Worm (Caenorhabditis elegans) whole organism, L4/young adult: Measurements from ENCODE around the gene B0361.14.

Experiments
- W03F9.2 ChIP-seq: fragments of 150-350 bp; optimal IDR thresholded peaks from 2 replicates; lab custom pipeline; 2014; ENCODE audit warnings: missing biosample characterization, missing genetic modification characterization
- dao-5 ChIP-seq: sonication (generic microtip); optimal IDR thresholded peaks from 2 replicates; lab custom pipeline; 2016; ENCODE audit warnings: missing genotype, missing genetic modification characterization, moderate library complexity, missing compliant biosample characterization
- him-1 ChIP-seq: sonication (generic microtip); optimal IDR thresholded peaks from 2 replicates; lab custom pipeline; 2016; ENCODE audit warnings: missing genotype, missing genetic modification reagents, missing genetic modification characterization, missing compliant biosample characterization

The B0361.14 gene

DNA sequence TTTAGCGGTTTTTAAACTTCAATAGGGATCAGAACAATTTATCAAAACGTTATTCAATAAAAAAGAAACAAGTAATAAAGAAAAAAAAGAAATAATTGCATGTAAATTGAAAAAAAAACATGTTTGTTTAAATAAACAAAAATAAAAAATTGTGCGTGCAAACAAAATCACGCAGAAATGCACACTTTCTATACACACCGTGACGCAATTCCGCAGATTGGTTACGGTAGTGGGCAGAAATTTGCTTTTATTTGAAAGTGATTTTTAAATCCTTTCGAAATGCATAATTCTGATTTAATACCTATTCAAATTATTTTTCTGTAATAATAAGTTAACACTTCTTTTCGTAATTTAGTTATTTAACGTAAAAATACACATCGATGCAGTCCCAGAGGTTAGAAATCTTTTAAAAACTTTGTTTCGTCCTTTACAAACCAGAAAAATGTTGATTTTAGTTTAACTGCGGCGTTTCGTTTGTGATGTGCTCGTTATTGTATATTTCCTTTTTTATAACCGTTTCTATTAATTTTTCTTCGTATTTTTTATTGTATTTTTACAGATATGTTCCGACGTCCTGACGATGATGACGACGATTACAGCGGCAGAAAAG lies 6.2 kb downstream of the B0361.14 start, which contains the start of gene cwf-19L2:
Gene cwf-19L2, plus strand, starts transcription at position 560 of the 610 bp plus-strand sequence.
- no peak for TF ChIP-seq dao-5 (tag; lab: Kevin White, UChicago)
- peak; percentile 27 for TF ChIP-seq W03F9.2
- TF ChIP-seq him-1: no peak

DNA sequence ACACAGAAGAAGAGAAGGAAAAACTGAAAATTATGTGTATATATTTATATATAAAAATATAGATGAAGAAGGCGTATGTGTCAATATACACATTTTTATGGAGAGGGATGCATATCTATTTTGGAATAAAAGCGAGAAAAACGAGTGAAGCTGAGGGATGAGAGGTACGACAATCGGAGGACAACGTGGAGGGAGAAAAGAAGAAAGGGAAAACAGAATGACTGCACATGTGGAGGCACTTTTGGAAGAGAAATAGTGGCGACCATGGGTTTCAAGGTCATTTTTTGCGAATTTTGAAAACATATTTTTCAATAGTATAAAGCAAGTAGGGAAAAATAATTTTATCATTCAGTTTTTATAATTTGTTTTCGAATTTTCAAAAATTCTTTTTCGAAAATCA lies 6.8 kb downstream of the B0361.14 start:
- TF ChIP-seq dao-5 (tag; lab: Kevin White, UChicago) (no peak), W03F9.2 (no peak), him-1 (no peak)

DNA sequence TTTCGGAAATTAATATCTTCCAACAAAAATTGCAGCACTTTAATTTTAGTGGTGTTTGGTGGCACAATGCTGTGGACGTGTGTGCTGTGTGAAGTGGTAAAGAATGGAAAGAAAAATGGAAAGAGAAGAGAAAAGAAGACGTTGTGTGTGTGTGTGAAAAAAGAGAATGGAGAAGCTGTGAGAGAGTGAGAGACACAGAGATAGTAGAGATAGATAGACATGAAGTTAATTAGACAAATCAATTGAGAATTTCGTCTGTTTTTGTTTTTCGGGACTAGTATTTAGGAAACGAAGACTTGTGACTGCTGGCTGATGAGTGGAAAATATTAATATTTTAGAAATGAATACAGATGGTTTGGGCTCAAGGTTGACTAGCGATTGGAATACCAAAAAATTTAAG lies 8.1 kb downstream of the B0361.14 start:
- TF ChIP-seq him-1 (no peak), dao-5 (tag; lab: Kevin White, UChicago) (no peak)

DNA sequence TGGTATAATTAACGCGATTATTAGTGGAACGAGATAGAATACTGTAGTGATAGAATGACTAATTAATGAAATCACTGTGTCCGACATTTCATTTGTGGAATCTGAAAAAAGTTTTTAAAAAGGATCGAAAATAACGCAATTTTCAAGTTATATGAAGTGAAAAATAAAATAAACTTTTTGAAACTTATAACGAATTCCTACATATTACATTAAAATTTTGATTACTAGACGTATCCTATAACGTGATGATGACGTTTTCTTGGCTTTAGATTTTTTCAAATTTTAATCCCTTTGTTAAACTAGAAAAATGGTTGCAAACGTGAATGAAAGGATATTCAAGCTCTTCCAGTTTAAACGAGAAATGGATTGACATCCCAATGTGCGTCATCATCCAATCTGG lies 8.9 kb downstream of the B0361.14 start, which contains the start of gene algn-11:
Gene algn-11, minus strand, starts transcription at position 101 of the 400 bp plus-strand sequence.
- TF ChIP-seq W03F9.2: no peak
- TF ChIP-seq him-1: no peak
- no peak for TF ChIP-seq dao-5 (tag; lab: Kevin White, UChicago)

DNA sequence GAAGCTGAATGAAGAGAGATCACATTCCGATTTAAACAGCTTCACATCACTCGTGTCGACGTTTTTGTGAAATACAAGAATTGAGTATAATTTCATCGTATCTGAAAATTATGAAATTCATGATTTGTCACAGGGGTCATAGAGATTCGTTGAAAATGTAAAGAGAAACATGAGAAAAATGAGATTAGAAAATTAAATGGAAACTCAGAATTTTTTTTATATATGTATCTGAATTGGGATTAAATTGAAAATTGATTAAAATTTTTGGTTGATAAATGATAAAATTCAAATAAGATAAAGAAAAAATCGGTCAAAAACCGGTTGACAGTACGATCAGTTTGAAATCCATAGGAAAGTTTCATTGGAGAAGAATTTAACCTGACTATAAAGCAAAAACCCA lies 11.8 kb downstream of the B0361.14 start, which contains the start of gene ykt-6:
Gene ykt-6, minus strand, starts transcription at position 101 of the 400 bp plus-strand sequence.
- TF ChIP-seq him-1: no peak
- TF ChIP-seq W03F9.2: no peak
- no peak for TF ChIP-seq dao-5 (tag; lab: Kevin White, UChicago)

DNA sequence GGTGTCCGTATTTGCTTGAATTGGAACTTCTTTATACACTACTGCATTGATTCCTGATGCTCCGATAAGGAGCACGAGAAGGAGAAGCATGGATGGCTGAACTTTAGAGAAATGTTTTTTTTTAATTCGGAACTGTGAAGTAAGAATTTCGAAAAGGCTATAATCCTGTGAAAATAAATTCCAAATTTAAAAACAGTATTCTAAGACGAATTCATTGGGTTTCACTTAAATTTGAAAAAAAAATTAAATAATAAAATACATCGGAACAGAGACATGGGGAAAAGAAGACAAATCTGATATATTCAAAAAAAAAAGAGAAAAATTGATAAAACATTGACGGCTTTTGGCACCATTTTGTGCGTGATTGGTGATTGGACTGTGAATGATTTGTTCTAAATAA lies 13.5 kb downstream of the B0361.14 start, which contains the start of gene pho-5:
Gene pho-5, minus strand, starts transcription at position 101 of the 400 bp plus-strand sequence.
- TF ChIP-seq him-1 (no peak), dao-5 (tag; lab: Kevin White, UChicago) (no peak), W03F9.2 (no peak)

DNA sequence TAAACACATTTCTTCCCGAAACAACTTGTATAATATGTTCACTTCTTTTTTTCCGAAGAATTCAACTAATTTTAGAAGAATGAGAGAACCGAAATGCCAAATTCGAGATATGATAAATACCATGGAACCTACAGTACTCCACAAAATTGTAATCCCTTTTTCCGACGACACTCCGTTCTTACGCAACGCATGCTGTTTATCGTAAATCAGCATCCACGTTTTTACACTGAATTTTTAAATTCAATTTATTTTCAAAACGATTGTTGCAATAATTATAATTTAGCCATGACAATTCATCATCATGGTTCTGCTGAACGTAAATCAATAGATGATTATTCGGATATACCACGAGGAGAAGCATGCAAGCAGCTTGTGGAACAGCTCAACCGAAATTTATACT lies 18.2 kb downstream of the B0361.14 start, which contains the start of gene B0361.3:
Gene B0361.3, plus strand, starts transcription at position 284 of the 400 bp plus-strand sequence.
- TF ChIP-seq him-1 (no peak), W03F9.2 (no peak), dao-5 (tag; lab: Kevin White, UChicago) (no peak)

DNA sequence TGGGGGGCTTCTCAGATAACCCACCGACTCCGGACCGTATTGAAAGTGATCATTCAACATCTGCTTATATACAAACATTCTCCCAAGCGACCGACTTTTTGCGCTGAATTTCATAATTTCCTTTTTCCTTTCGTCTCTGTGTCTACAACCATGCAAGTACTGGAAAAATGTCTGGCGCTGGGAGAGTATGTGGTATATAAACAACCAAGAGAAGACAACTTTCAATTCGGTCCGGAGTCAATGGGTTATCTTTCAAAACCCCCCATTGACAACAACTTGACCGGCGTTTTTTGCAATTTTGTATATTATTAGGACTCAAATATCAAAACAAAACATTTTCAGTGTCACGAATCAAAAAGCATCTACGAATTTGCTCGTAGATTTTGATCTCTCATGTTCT lies 20.8 kb downstream of the B0361.14 start:
- TF ChIP-seq him-1 (no peak), W03F9.2 (peak; percentile 74), dao-5 (tag; lab: Kevin White, UChicago) (peak; percentile 42)

DNA sequence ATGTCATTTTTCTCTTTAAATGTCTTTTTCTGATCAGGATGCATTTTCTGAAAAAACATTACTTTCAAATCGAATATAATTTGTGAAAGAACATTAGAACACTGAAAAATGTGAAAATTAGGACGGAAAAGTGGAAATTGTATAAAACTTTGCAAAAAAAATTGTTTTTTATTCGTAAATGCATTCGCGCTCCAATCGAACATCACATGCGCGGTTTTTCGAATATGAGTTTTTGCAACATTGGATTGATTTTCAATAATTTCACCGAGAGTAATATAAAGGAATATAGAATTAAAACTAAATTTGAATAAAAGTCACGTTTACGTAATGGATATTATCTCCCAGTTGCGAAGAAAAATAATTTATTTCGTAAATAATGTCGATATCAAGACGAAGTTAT lies 22.1 kb downstream of the B0361.14 start, which contains the start of the genes spot-1 and B0361.11:
Gene spot-1, minus strand, starts transcription at position 47 of the 400 bp plus-strand sequence.
Gene B0361.11, plus strand, starts transcription at position 372 of the 400 bp plus-strand sequence.
- peak; percentile 28 for TF ChIP-seq W03F9.2
- no peak for TF ChIP-seq him-1
- no peak for TF ChIP-seq dao-5 (tag; lab: Kevin White, UChicago)

DNA sequence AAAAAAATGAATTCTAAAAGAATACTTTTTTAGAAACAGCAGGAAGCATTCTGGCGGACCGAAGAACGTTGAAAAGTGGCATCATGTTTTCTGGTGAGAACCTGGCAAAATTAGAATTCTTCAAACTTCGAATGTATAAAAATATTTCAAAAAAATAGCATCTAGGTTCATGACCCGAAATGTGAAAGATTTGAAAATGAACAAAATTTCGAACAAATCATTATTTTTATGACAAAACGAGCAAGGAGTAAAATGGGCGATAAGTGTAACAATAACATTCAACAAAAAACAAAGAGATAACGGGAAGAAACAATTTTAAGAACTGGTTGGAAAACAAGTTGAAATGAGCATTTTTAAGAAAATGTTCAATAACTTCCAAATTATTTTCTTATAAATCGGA lies 24.0 kb downstream of the B0361.14 start, which contains the start of gene psd-1:
Gene psd-1, minus strand, starts transcription at position 101 of the 400 bp plus-strand sequence.
- TF ChIP-seq W03F9.2: no peak
- no peak for TF ChIP-seq dao-5 (tag; lab: Kevin White, UChicago)
- TF ChIP-seq him-1: no peak

DNA sequence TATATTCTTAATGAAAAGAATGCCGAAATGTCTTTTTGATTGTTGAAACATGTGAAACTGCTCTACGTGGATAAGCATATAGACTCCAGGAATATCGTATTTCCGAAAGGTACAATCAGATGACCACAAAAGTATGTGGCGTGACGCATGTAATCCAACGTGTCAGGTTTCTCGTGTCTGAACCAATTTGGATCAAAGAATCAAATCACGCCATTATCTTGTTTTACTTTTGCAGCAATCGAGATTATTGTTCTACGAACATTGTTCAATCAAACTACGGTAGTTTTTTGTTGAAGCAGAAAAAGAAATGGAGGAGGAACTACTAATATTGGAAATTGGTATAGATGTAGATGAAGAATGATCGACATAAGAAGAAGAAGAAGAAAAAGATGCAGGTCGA lies 25.6 kb downstream of the B0361.14 start:
- no peak for TF ChIP-seq him-1
- no peak for TF ChIP-seq dao-5 (tag; lab: Kevin White, UChicago)
- no peak for TF ChIP-seq W03F9.2

DNA sequence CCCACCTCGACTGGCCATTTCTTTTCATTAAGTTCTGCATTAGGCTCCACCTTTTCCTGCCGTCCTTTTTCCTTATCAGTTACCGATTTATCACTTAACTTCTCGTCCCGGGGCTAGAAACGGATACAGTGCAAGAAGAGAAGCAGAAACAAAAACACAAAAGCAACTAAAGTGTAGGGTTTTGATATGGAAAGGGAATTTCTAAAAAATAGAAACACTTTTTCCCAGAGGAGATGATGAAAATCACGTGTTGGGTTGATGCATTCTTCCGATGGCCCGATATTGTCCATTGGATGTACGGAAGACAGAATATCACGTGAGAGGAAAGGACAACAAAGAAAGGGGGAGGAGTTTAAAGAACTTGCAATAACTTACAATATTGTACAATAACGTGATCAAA lies 26.5 kb downstream of the B0361.14 start:
- TF ChIP-seq dao-5 (tag; lab: Kevin White, UChicago) (no peak), W03F9.2 (no peak)

DNA sequence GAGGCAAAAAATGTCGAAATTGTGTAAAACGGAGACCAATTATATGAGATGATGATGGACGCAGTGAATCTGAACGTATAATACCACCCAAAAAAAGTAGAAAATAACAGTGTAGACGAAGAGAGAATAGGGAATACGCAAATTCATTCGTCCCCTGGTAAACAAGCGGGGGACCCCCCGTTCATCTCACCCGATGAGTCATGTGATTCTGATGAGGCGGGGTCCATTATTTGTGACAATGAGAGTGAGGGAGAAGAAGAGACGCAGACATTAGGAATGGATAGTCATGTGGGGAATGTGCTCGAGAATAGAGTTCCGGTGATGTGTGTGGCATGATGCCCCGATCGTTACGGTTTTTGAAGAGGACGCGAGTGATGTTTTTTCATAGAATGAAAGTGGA lies 27.2 kb downstream of the B0361.14 start:
- TF ChIP-seq W03F9.2 (no peak), dao-5 (tag; lab: Kevin White, UChicago) (no peak), him-1 (no peak)

DNA sequence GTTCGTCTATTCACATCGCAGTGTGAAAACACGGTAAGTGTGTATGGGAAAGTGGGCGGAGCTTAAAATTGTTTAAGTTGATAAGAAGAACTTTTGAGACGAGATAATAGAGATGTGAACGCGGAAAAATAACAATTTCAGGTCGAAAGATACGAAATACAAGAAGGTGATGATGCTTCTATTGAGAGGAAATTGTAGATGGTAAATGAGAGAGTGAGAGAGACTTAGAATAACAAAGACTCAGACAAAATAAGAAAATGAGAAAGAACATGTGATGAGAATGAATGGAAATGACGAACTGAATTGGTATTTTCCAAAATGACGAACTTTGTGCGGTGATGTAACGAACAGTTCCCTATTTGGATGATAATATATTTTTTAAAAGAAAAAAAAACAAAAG lies 28.2 kb downstream of the B0361.14 start:
- no peak for TF ChIP-seq W03F9.2
- TF ChIP-seq dao-5 (tag; lab: Kevin White, UChicago): no peak
- no peak for TF ChIP-seq him-1

DNA sequence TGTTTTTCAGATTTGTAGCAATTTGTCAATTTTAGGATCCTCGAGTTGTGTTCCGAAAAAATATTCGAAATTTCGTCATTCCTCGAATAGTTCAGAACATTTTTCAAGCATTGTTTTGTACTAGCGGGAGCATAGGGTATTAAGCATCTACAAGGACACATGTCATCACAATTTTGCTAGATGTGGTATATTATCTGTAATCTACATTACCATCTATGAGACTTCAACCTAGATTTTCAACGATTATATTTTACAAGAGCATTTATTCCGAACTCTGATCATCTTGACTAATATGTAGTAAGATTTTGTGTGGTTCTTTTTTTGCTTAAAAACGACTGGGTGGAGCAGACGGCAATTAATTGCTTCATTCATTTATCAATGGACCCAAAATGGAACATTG lies 36.3 kb downstream of the B0361.14 start:
- TF ChIP-seq him-1: no peak
- TF ChIP-seq dao-5 (tag; lab: Kevin White, UChicago): no peak
- no peak for TF ChIP-seq W03F9.2
